Worm (Caenorhabditis elegans): ENCODE data around the gene F53H4.3.

Gene F53H4.3

DNA sequence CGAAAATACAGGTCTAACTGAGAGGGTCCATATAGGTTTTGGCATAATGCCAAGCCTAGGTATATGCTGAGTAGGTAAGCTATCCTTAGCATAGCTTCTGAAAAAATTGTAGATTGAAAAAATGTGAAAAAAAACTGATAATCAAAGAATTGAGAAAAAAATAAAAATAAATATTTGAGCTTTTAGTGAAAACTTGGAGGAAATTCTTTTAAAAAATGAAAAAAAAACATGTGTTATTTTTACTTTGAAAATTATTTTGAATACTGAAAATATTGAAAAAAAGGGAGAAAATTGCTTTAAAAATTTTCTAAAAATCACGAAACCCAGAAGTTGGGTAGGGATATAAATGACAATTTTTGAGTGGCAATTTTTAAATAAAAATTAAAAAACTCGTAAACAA, at the start of gene F53H4.3:
Gene F53H4.3 (minus strand): TSS at position 101 of the 400 bp plus-strand sequence.
- TF ChIP-seq mab-5 (tag; optimal IDR thresholded peaks at IDR 0.05) (no peak), dmd-4 (tag; optimal IDR thresholded peaks at IDR 0.05) (no peak), nhr-6 (tag; optimal IDR thresholded peaks at IDR 0.05) (no peak), crh-2 (tag; optimal IDR thresholded peaks at IDR 0.05) (no peak), gmeb-1 (tag; optimal IDR thresholded peaks at IDR 0.05) (no peak), sma-3 (GFP tag; optimal IDR thresholded peaks at IDR 0.05) (no peak), elt-3 (tag; optimal IDR thresholded peaks at IDR 0.05) (no peak), alr-1 (tag; optimal IDR thresholded peaks at IDR 0.05) (no peak), ztf-11 (tag; optimal IDR thresholded peaks at IDR 0.05) (no peak)

DNA sequence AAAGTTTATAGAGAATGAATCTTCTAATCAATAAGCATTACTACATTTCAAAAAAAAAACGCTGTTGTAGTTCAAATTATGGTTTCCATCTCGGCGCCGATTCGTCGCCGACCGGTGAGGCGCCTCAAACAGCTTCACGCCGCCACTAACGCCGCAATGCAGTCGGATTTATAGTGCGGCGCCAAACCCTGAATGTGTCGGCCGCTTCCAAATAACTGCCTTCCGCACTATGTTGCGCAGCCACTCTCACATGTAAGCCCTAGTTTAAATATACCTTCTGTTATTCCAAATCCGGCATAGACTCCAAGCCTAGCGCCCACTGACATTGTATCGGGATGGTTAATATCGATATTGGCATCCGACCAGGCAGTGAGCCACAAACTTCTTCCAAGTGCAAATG, 45.5 kb upstream of the F53H4.3 start:
- TF ChIP-seq lin-11 (tag; optimal IDR thresholded peaks at IDR 0.05) = no peak
- no peak for TF ChIP-seq alr-1 (tag; optimal IDR thresholded peaks at IDR 0.05)
- no peak for TF ChIP-seq peb-1 (tag; optimal IDR thresholded peaks at IDR 0.05)
- TF ChIP-seq gmeb-1 (tag; optimal IDR thresholded peaks at IDR 0.05) = no peak
- TF ChIP-seq nhr-77 (tag; optimal IDR thresholded peaks at IDR 0.05) = no peak
- no peak for TF ChIP-seq crh-2 (tag; optimal IDR thresholded peaks at IDR 0.05)
- TF ChIP-seq unc-39 (tag; optimal IDR thresholded peaks at IDR 0.05) = no peak
- TF ChIP-seq nhr-10 (tag; optimal IDR thresholded peaks at IDR 0.05) = no peak
- TF ChIP-seq aly-2 (tag; optimal IDR thresholded peaks at IDR 0.05) = no peak
- TF ChIP-seq elt-3 (tag; optimal IDR thresholded peaks at IDR 0.05) = no peak
- no peak for TF ChIP-seq fos-1 (tag; optimal IDR thresholded peaks at IDR 0.05)
- TF ChIP-seq nhr-21 (tag; optimal IDR thresholded peaks at IDR 0.05) = no peak
- TF ChIP-seq mab-5 (tag; optimal IDR thresholded peaks at IDR 0.05) = no peak
- no peak for TF ChIP-seq lin-13 (GFP tag; optimal IDR thresholded peaks at IDR 0.05)
- no peak for TF ChIP-seq nhr-23 (tag; optimal IDR thresholded peaks at IDR 0.05)

DNA sequence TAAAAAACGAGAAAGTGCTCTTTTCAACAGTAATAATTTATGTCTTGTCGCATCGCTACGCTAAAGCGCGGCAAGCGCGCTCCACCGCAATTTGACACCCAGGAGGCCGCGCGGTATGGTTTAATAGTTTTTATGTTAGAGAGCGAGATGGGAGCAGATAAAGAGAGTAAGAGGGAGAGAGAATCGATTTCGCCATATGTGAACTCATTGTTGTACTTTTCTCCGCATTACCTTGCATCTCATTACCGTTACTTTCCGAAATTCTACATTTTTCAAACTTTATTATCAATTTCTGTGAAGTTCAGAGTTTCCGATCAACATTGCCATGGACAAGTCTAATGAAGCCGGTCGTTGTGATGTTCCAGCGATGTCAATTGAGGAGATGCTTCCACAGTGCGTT, 36.0 kb upstream of the F53H4.3 start, which contains the start of gene F31B9.3:
Gene F31B9.3 (plus strand): TSS at position 301 of the 400 bp plus-strand sequence.
- TF ChIP-seq ztf-11 (tag; optimal IDR thresholded peaks at IDR 0.05) (no peak), elt-3 (tag; optimal IDR thresholded peaks at IDR 0.05) (no peak), ZK546.5 (tag; optimal IDR thresholded peaks at IDR 0.05) (no peak), nhr-237 (tag; optimal IDR thresholded peaks at IDR 0.05) (no peak), unc-55 (GFP tag; optimal IDR thresholded peaks at IDR 0.05) (no peak), mdl-1 (tag; optimal IDR thresholded peaks at IDR 0.05) (no peak), skn-1 (tag; optimal IDR thresholded peaks at IDR 0.05) (no peak), elt-1 (tag; optimal IDR thresholded peaks at IDR 0.05) (no peak), blmp-1 (tag; optimal IDR thresholded peaks at IDR 0.05; ENCODE audit: insufficient read depth) (no peak), nhr-25 (tag; optimal IDR thresholded peaks at IDR 0.05) (no peak), ceh-16 (tag; optimal IDR thresholded peaks at IDR 0.05) (no peak), zag-1 (tag; optimal IDR thresholded peaks at IDR 0.05) (no peak), C34F6.9 (tag; optimal IDR thresholded peaks at IDR 0.05) (no peak), dmd-4 (tag; optimal IDR thresholded peaks at IDR 0.05) (no peak), snpc-4 (tag; optimal IDR thresholded peaks at IDR 0.05) (no peak)

DNA sequence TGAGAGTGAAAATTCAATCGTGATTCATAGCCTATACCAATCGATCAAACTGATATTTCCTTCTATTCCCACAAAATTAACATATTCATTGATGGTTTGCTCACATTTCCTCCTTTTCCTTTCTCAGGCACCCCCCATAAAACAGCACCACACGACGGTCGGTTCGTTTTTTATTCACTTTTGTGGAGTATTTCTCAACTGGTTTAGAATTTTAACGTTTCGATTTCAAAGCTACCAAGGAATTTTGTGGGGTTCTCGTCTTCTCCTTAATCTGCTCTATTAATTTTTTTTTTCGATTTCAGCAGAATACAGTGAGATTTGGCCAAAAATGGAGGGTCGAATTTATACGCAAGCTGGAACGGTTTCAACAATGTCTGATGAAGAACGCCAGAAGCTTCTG, 32.0 kb upstream of the F53H4.3 start, which contains the start of gene F31B9.7:
Gene F31B9.7 (plus strand): TSS at position 301 of the 400 bp plus-strand sequence.
- TF ChIP-seq lin-13 (GFP tag; optimal IDR thresholded peaks at IDR 0.05) (no peak), nhr-6 (tag; optimal IDR thresholded peaks at IDR 0.05) (no peak)

DNA sequence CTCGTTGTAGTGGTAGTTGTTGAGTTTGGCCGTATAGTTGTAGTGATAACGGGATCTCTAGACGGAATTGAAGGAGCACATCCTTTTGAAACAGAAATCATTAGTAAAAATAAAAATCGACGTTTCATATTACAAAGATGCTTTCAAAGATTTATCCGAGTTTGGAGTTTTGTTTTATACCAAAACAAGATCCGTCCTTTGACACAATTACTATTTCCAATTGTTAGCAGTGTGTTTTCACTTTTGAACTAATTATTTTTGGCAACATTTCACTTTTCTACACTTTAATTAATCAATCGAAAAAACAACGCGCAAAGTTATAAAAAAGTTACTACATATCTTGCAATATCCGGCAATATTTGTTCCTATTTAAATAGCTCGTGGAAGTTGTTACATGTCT, 29.6 kb upstream of the F53H4.3 start, which contains the start of the genes F31B9.4 and F31B9.2:
Gene F31B9.4 (minus strand): TSS at position 101 of the 400 bp plus-strand sequence.
Gene F31B9.2 (plus strand): TSS at position 368 of the 400 bp plus-strand sequence.
- TF ChIP-seq sma-3 (GFP tag; optimal IDR thresholded peaks at IDR 0.05) (no peak), ceh-16 (tag; optimal IDR thresholded peaks at IDR 0.05) (no peak), R02D3.7 (tag; optimal IDR thresholded peaks at IDR 0.05) (no peak), elt-3 (tag; optimal IDR thresholded peaks at IDR 0.05) (no peak), mdl-1 (tag; optimal IDR thresholded peaks at IDR 0.05) (no peak), ZK546.5 (tag; optimal IDR thresholded peaks at IDR 0.05) (no peak), lin-11 (tag; optimal IDR thresholded peaks at IDR 0.05) (no peak), nhr-21 (tag; optimal IDR thresholded peaks at IDR 0.05) (no peak), aly-2 (tag; optimal IDR thresholded peaks at IDR 0.05) (no peak), alr-1 (tag; optimal IDR thresholded peaks at IDR 0.05) (no peak), skn-1 (tag; optimal IDR thresholded peaks at IDR 0.05) (no peak), ztf-4 (tag; optimal IDR thresholded peaks at IDR 0.05) (no peak), egl-27 (tag; optimal IDR thresholded peaks at IDR 0.05) (no peak), nhr-77 (tag; optimal IDR thresholded peaks at IDR 0.05) (no peak), mab-5 (tag; optimal IDR thresholded peaks at IDR 0.05) (no peak), nhr-12 (tag; optimal IDR thresholded peaks at IDR 0.05) (no peak), nhr-129 (tag; optimal IDR thresholded peaks at IDR 0.05) (no peak), elt-1 (tag; optimal IDR thresholded peaks at IDR 0.05) (no peak), ceh-82 (tag; optimal IDR thresholded peaks at IDR 0.05) (no peak), peb-1 (tag; optimal IDR thresholded peaks at IDR 0.05) (no peak)

Data from whole organism, L2 larva.